Fruit fly (Drosophila melanogaster): Measurements from ENCODE around the gene CG9451.

- no peak for TF ChIP-seq CG4360 (GFP tag; IDR thresholded peaks at IDR 0.05)
- TF ChIP-seq Dll (GFP tag; IDR thresholded peaks at IDR 0.05; ENCODE audit: partially characterized antibody): no peak
- no peak for TF ChIP-seq insv (GFP tag; optimal IDR thresholded peaks at IDR 0.05)
- no peak for TF ChIP-seq yki (optimal IDR thresholded peaks at IDR 0.05)
These were observed 44.2 kb upstream of the CG9451 start, which contains the start of the genes CG46435 and Rcd7 for dm6 chr3L:19544810-19545209.
